Fruit fly (Drosophila melanogaster): ENCODE results near the gene kin17.

kin17 gene

DNA sequence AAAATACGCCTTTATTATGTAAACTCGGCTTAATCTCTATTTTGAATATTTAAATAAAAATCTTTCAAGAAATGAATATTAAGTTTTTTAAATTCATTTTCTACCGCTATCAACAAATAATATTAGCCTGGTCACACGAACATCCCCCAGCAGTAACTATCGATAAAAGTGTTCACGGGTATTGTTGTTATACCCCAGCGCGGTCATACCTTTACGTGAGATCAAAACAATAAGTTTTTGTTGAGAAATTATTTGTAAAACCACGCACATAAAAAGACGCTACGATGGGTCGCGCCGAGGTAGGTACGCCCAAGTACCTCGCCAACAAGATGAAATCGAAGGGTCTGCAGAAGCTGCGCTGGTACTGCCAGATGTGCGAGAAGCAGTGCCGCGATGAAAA lies at the start of gene kin17:
Gene kin17, plus strand, starts transcription at position 195 of the 400 bp plus-strand sequence.
- TF ChIP-seq insv (optimal IDR thresholded peaks at IDR 0.05): no peak
- TF ChIP-seq Myc (optimal IDR thresholded peaks at IDR 0.05): no peak
- TF ChIP-seq ttk (optimal IDR thresholded peaks at IDR 0.05): no peak
- TF ChIP-seq psq (optimal IDR thresholded peaks at IDR 0.05): no peak
- no peak for TF ChIP-seq Sin3A (optimal IDR thresholded peaks at IDR 0.05)
- no peak for TF ChIP-seq h (optimal IDR thresholded peaks at IDR 0.05)

dm6 chr3L:20309354-20309753 lies 47.3 kb upstream of the kin17 start, which contains the start of gene polo:
polo (plus strand) TSS chr3L:20309654.
- no peak for TF ChIP-seq psq (optimal IDR thresholded peaks at IDR 0.05)
- TF ChIP-seq ttk (optimal IDR thresholded peaks at IDR 0.05): no peak
- TF ChIP-seq insv (optimal IDR thresholded peaks at IDR 0.05): no peak
- no peak for TF ChIP-seq h (optimal IDR thresholded peaks at IDR 0.05)
- TF ChIP-seq Sin3A (optimal IDR thresholded peaks at IDR 0.05): no peak
- TF ChIP-seq Myc (optimal IDR thresholded peaks at IDR 0.05): no peak

DNA sequence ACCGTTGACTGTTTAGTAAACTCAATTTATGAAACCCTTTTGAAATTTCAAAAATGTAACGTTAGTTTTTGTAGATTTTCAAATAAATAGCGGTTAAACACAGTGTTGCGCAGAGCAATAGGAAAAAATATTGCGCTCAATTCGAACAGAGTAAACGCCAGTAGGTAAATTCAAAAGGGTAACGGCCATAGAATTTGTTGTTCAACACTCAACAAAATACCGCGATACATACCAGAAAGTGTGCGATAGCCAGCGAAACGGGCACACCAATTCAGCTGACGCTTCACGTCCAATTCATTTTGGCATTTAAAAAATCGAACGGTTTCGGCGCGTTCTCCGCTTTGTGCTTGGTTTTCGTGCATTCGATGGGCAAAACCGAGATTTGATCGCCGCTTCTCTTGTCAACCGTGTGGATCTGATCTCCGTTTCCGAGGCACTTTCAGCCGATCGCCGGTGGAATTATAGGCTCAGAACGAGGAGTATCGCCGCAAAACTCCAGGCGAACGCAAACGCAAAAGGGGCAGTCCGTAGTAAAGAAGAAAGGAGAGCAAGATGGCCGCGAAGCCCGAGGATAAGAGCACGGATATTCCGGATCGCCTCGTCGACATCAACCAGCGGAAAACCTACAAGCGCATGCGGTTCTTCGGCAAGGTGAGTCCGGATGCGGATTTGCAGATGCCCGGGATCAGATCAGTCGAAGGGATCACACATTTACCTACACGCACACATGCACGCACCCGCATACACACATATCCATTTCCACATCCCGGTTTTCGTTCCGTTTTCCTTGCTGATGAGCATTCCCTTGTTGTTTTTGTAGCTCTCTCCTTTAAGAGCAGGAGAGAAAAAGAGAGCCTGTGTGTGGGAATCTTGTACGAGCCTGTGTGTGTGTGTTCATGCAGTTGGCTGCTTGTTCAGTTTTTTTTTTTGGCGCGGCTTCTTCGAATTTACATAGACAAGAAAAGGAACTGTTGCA lies 46.6 kb upstream of the kin17 start:
- TF ChIP-seq h (optimal IDR thresholded peaks at IDR 0.05): no peak
- peak; percentile 7 for TF ChIP-seq insv (optimal IDR thresholded peaks at IDR 0.05)

DNA sequence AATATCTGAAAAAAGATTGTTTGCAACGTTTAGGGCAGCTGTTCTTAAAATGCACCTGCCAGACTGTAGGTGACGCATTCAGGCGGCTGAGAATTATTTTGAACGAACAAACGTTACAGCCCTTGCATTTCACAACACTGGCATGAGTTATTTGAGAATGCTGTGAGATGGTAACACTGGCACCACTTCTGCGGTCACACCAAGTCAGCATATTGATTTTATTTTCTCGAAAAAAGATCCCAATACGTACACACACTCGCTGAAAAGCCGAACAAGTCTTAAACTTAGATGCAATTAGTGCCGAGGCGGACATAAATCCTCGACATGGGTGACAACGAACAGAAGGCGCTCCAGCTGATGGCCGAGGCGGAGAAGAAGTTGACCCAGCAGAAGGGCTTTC lies 43.1 kb upstream of the kin17 start, which contains the start of gene alphaSnap:
Gene alphaSnap, plus strand, starts transcription at position 164 of the 400 bp plus-strand sequence.
- TF ChIP-seq Myc (optimal IDR thresholded peaks at IDR 0.05) (no peak), ttk (optimal IDR thresholded peaks at IDR 0.05) (no peak), h (optimal IDR thresholded peaks at IDR 0.05) (no peak), insv (optimal IDR thresholded peaks at IDR 0.05) (no peak), psq (optimal IDR thresholded peaks at IDR 0.05) (no peak), Sin3A (optimal IDR thresholded peaks at IDR 0.05) (no peak)

- TF ChIP-seq Myc (optimal IDR thresholded peaks at IDR 0.05) (no peak), Sin3A (optimal IDR thresholded peaks at IDR 0.05) (no peak), psq (optimal IDR thresholded peaks at IDR 0.05) (no peak), ttk (optimal IDR thresholded peaks at IDR 0.05) (no peak), insv (optimal IDR thresholded peaks at IDR 0.05) (no peak), h (optimal IDR thresholded peaks at IDR 0.05) (no peak)
These were observed 39.5 kb upstream of the kin17 start, which contains the start of gene Spn77Ba for dm6 chr3L:20316956-20317589. Spn77Ba (plus strand) TSS chr3L:20317190.

dm6 chr3L:20317751-20318150 lies 38.9 kb upstream of the kin17 start:
- TF ChIP-seq Myc (optimal IDR thresholded peaks at IDR 0.05) (no peak), psq (optimal IDR thresholded peaks at IDR 0.05) (no peak), h (optimal IDR thresholded peaks at IDR 0.05) (no peak), Sin3A (optimal IDR thresholded peaks at IDR 0.05) (no peak), ttk (optimal IDR thresholded peaks at IDR 0.05) (no peak), insv (optimal IDR thresholded peaks at IDR 0.05) (no peak)

DNA sequence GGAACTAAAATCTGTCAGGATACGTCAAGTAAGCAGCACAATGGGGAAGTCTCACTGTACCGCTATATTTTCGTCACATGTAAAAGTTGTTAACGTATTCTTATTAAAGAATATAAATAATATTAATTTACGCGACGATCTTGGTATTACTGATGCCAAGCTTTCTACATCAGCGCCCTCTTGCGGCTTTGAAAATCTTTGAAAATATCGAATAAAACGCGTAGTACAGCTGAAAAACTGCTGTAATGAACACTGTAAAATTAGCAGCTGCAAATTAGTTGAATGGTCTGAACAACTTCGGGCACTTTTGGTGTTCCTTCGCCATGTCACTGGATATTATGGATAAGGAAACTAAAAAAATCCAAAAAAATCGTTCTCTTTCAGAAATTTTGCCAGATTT lies 36.6 kb upstream of the kin17 start:
- TF ChIP-seq Myc (optimal IDR thresholded peaks at IDR 0.05): no peak
- TF ChIP-seq insv (optimal IDR thresholded peaks at IDR 0.05): no peak
- no peak for TF ChIP-seq ttk (optimal IDR thresholded peaks at IDR 0.05)
- no peak for TF ChIP-seq h (optimal IDR thresholded peaks at IDR 0.05)
- no peak for TF ChIP-seq psq (optimal IDR thresholded peaks at IDR 0.05)
- TF ChIP-seq Sin3A (optimal IDR thresholded peaks at IDR 0.05): no peak

- TF ChIP-seq h (optimal IDR thresholded peaks at IDR 0.05) (no peak), ttk (optimal IDR thresholded peaks at IDR 0.05) (no peak), insv (optimal IDR thresholded peaks at IDR 0.05) (no peak), Sin3A (optimal IDR thresholded peaks at IDR 0.05) (no peak), psq (optimal IDR thresholded peaks at IDR 0.05) (no peak), Myc (optimal IDR thresholded peaks at IDR 0.05) (no peak)
These were observed 36.0 kb upstream of the kin17 start, which contains the start of gene Spn77Bb for dm6 chr3L:20320652-20321051. Spn77Bb (plus strand) TSS chr3L:20320952.

dm6 chr3L:20342334-20342733 lies 14.3 kb upstream of the kin17 start, which contains the start of gene Spn77Bc:
Spn77Bc (plus strand) TSS chr3L:20342634.
- TF ChIP-seq insv (optimal IDR thresholded peaks at IDR 0.05): no peak
- no peak for TF ChIP-seq ttk (optimal IDR thresholded peaks at IDR 0.05)
- TF ChIP-seq psq (optimal IDR thresholded peaks at IDR 0.05): no peak
- no peak for TF ChIP-seq Sin3A (optimal IDR thresholded peaks at IDR 0.05)
- no peak for TF ChIP-seq h (optimal IDR thresholded peaks at IDR 0.05)
- no peak for TF ChIP-seq Myc (optimal IDR thresholded peaks at IDR 0.05)

dm6 chr3L:20347762-20348580 lies 8.6 kb upstream of the kin17 start, which contains the start of the genes Rbbp5 and eRF1:
Rbbp5 (minus strand) TSS chr3L:20347942.
eRF1 (plus strand) TSS chr3L:20348355.
- TF ChIP-seq h (optimal IDR thresholded peaks at IDR 0.05): no peak
- no peak for TF ChIP-seq psq (optimal IDR thresholded peaks at IDR 0.05)
- no peak for TF ChIP-seq insv (optimal IDR thresholded peaks at IDR 0.05)
- no peak for TF ChIP-seq Myc (optimal IDR thresholded peaks at IDR 0.05)
- no peak for TF ChIP-seq Sin3A (optimal IDR thresholded peaks at IDR 0.05)
- TF ChIP-seq ttk (optimal IDR thresholded peaks at IDR 0.05): no peak

dm6 chr3L:20348581-20349093 lies 8.0 kb upstream of the kin17 start:
- TF ChIP-seq psq (optimal IDR thresholded peaks at IDR 0.05) (no peak), Myc (optimal IDR thresholded peaks at IDR 0.05) (no peak), ttk (optimal IDR thresholded peaks at IDR 0.05) (no peak), Sin3A (optimal IDR thresholded peaks at IDR 0.05) (no peak), h (optimal IDR thresholded peaks at IDR 0.05) (no peak), insv (optimal IDR thresholded peaks at IDR 0.05) (no peak)
